Worm (Caenorhabditis elegans) whole organism, young adult: ENCODE results near the gene sma-6.

Experiments
- B0035.1 ChIP-seq: sonication (generic microtip); optimal IDR thresholded peaks from 2 replicates; lab custom pipeline; 2016; ENCODE audit warnings: missing genetic modification characterization, mild to moderate bottlenecking, missing compliant biosample characterization, missing genotype, missing genetic modification reagents
- B0336.3 ChIP-seq: fragments of 200-800 bp; sonication (Bioruptor generic); IDR thresholded peaks from 2 replicates; pipeline ENCODE4 v1.3.6; 2022; ENCODE audit warnings: missing genetic modification characterization, missing compliant biosample characterization
- F52B5.7 ChIP-seq: sonication (generic microtip); optimal IDR thresholded peaks from 2 replicates; lab custom pipeline; 2016; ENCODE audit warnings: mild to moderate bottlenecking, missing genetic modification characterization, missing compliant biosample characterization
- F55B11.4 ChIP-seq: sonication (generic microtip); optimal IDR thresholded peaks from 2 replicates; lab custom pipeline; 2016; ENCODE audit warnings: missing compliant biosample characterization, missing genetic modification characterization, borderline replicate concordance; ENCODE audit not compliant: insufficient read depth
- K12H6.12 ChIP-seq: fragments of 200-800 bp; sonication (Bioruptor generic); optimal IDR thresholded peaks from 2 replicates; lab custom pipeline; 2018; ENCODE audit warnings: mild to moderate bottlenecking, missing genetic modification characterization, missing compliant biosample characterization
- Y53G8AR.9 ChIP-seq: fragments of 200-800 bp; sonication (Bioruptor generic); conservative IDR thresholded peaks from 2 replicates; pipeline ENCODE4 v1.3.6; 2022; ENCODE audit warnings: missing genetic modification reagents, missing genetic modification characterization, missing compliant biosample characterization
- Y67H2A.10 ChIP-seq: fragments of 200-800 bp; sonication (Bioruptor generic); conservative IDR thresholded peaks from 2 replicates; pipeline ENCODE4 v1.3.6; 2022; ENCODE audit warnings: missing genetic modification reagents, missing genetic modification characterization, missing compliant biosample characterization
- Y95B8A.8 ChIP-seq: fragments of 200-800 bp; sonication (Bioruptor generic); IDR thresholded peaks from 2 replicates; pipeline ENCODE4 v1.3.6; 2022; ENCODE audit warnings: missing genetic modification reagents, missing genetic modification characterization, missing compliant biosample characterization
- ama-1 ChIP-seq, 3 experiments: fragments of 150-350 bp in 1 of 3; sonication (generic microtip) in 2 of 3; optimal IDR thresholded peaks; 2 replicates each; lab custom pipeline; 2014 to 2018; ENCODE audit warnings: missing biosample characterization in 2 of 3, missing genetic modification characterization in 2 of 3, missing genetic modification reagents in 2 of 3
- atf-7 ChIP-seq: sonication (generic microtip); optimal IDR thresholded peaks from 2 replicates; lab custom pipeline; 2017; ENCODE audit warnings: mild to moderate bottlenecking, missing genetic modification characterization, missing compliant biosample characterization
- athp-1 ChIP-seq: sonication (generic microtip); optimal IDR thresholded peaks from 2 replicates; lab custom pipeline; 2017; ENCODE audit warnings: mild to moderate bottlenecking, missing genetic modification characterization, missing compliant biosample characterization
- attf-3 ChIP-seq: fragments of 200-800 bp; sonication (Bioruptor generic); conservative IDR thresholded peaks from 2 replicates; pipeline ENCODE4 v1.3.6; 2022; ENCODE audit warnings: missing genetic modification reagents, missing genetic modification characterization, missing compliant biosample characterization
- attf-5 ChIP-seq: fragments of 200-800 bp; sonication (Bioruptor generic); optimal IDR thresholded peaks from 2 replicates; lab custom pipeline; 2018; ENCODE audit warnings: mild to moderate bottlenecking, missing genetic modification characterization, missing compliant biosample characterization
- cebp-1 ChIP-seq, 2 experiments: fragments of 200-800 bp in 1 of 2; sonication (Bioruptor generic) in 1 of 2; sonication (generic microtip) in 1 of 2; IDR thresholded peaks in 1 of 2; optimal IDR thresholded peaks in 1 of 2; 2 replicates each; pipeline versions ENCODE4 v1.3.6 to Lab custom; 2017 to 2022; ENCODE audit warnings: missing compliant biosample characterization in 2 of 2, missing genetic modification characterization in 2 of 2, mild to moderate bottlenecking in 1 of 2, missing genetic modification reagents in 1 of 2, moderate library complexity in 1 of 2
- cebp-2 ChIP-seq: fragments of 200-800 bp; sonication (Bioruptor generic); IDR thresholded peaks from 2 replicates; pipeline ENCODE4 v1.3.6; 2022; ENCODE audit warnings: missing genetic modification characterization, missing compliant biosample characterization
- ceh-27 ChIP-seq: fragments of 200-800 bp; sonication (Bioruptor generic); optimal IDR thresholded peaks from 2 replicates; lab custom pipeline; 2018; ENCODE audit warnings: mild to moderate bottlenecking, missing genetic modification characterization, moderate library complexity, missing compliant biosample characterization
- ceh-58 ChIP-seq: fragments of 200-800 bp; sonication (Bioruptor generic); IDR thresholded peaks from 2 replicates; pipeline ENCODE4 v1.3.6; 2022; ENCODE audit warnings: missing genetic modification characterization, missing compliant biosample characterization
- chd-7 ChIP-seq: sonication (generic microtip); optimal IDR thresholded peaks from 2 replicates; lab custom pipeline; 2016; ENCODE audit warnings: mild to moderate bottlenecking, missing genetic modification characterization, moderate library complexity, missing compliant biosample characterization
- dpff-1 ChIP-seq: sonication (generic microtip); optimal IDR thresholded peaks from 2 replicates; lab custom pipeline; 2017; ENCODE audit warnings: mild to moderate bottlenecking, missing genetic modification characterization, missing compliant biosample characterization
- dpl-1 ChIP-seq: fragments of 150-350 bp; optimal IDR thresholded peaks from 2 replicates; lab custom pipeline; 2014; ENCODE audit warnings: missing biosample characterization, missing genetic modification reagents, missing genetic modification characterization
- efl-1 ChIP-seq: fragments of 150-350 bp; optimal IDR thresholded peaks from 2 replicates; lab custom pipeline; 2014; ENCODE audit warnings: missing biosample characterization, missing genetic modification reagents, missing genetic modification characterization
- egl-44 ChIP-seq: fragments of 200-800 bp; sonication (Bioruptor generic); IDR thresholded peaks from 2 replicates; pipeline ENCODE4 v1.3.6; 2022; ENCODE audit warnings: missing genetic modification reagents, missing genetic modification characterization, missing compliant biosample characterization
- ekl-4 ChIP-seq: fragments of 200-800 bp; sonication (Bioruptor generic); IDR thresholded peaks from 2 replicates; pipeline ENCODE4 v1.3.6; 2022; ENCODE audit warnings: missing genetic modification reagents, missing genetic modification characterization, missing compliant biosample characterization
- him-1 ChIP-seq: sonication (generic microtip); optimal IDR thresholded peaks from 2 replicates; lab custom pipeline; 2016; ENCODE audit warnings: missing genotype, missing genetic modification reagents, missing genetic modification characterization, missing compliant biosample characterization
- hlh-26 ChIP-seq: fragments of 200-800 bp; sonication (Bioruptor generic); conservative IDR thresholded peaks from 2 replicates; pipeline ENCODE4 v1.3.6; 2022; ENCODE audit warnings: missing genetic modification reagents, missing genetic modification characterization, missing compliant biosample characterization
- hmg-1.2 ChIP-seq: fragments of 200-800 bp; sonication (Bioruptor generic); IDR thresholded peaks from 2 replicates; pipeline ENCODE4 v1.3.6; 2022; ENCODE audit warnings: missing genetic modification reagents, missing genetic modification characterization, missing compliant biosample characterization
- let-526 ChIP-seq: fragments of 200-800 bp; sonication (Bioruptor generic); IDR thresholded peaks from 2 replicates; pipeline ENCODE4 v1.3.6; 2022; ENCODE audit warnings: missing genetic modification reagents, missing genetic modification characterization, missing compliant biosample characterization
- lin-35 ChIP-seq, 3 experiments: fragments of 150-350 bp in 2 of 3; sonication (generic microtip) in 1 of 3; optimal IDR thresholded peaks; 2 replicates each; lab custom pipeline; 2014 to 2018; ENCODE audit warnings: missing biosample characterization in 3 of 3, missing genetic modification characterization in 3 of 3, missing genetic modification reagents in 3 of 3
- lir-1 ChIP-seq: fragments of 200-800 bp; sonication (Bioruptor generic); conservative IDR thresholded peaks from 2 replicates; pipeline ENCODE4 v1.3.6; 2022; ENCODE audit warnings: missing genetic modification reagents, missing genetic modification characterization, missing compliant biosample characterization
- madf-3 ChIP-seq: fragments of 200-800 bp; sonication (Bioruptor generic); IDR thresholded peaks from 2 replicates; pipeline ENCODE4 v1.3.6; 2022; ENCODE audit warnings: missing genetic modification reagents, missing genetic modification characterization, missing compliant biosample characterization
- madf-8 ChIP-seq: fragments of 200-800 bp; sonication (Bioruptor generic); conservative IDR thresholded peaks from 2 replicates; pipeline ENCODE4 v1.3.6; 2022; ENCODE audit warnings: missing genetic modification reagents, missing genetic modification characterization, missing compliant biosample characterization
- mes-4 ChIP-seq: sonication (generic microtip); optimal IDR thresholded peaks from 2 replicates; lab custom pipeline; 2016; ENCODE audit warnings: missing genotype, missing genetic modification characterization, missing compliant biosample characterization
- nfya-1 ChIP-seq: sonication (generic microtip); optimal IDR thresholded peaks from 2 replicates; lab custom pipeline; 2017; ENCODE audit warnings: antibody characterized with exemption, missing compliant biosample characterization, missing genetic modification characterization, borderline replicate concordance; ENCODE audit not compliant: insufficient read depth
- nfyb-1 ChIP-seq: fragments of 200-800 bp; sonication (Bioruptor generic); IDR thresholded peaks from 2 replicates; pipeline ENCODE4 v1.3.6; 2022; ENCODE audit warnings: missing genetic modification reagents, missing genetic modification characterization, missing compliant biosample characterization
- pbrm-1 ChIP-seq: fragments of 200-800 bp; sonication (Bioruptor generic); IDR thresholded peaks from 2 replicates; pipeline ENCODE4 v1.3.6; 2022; ENCODE audit warnings: missing genetic modification reagents, missing genetic modification characterization, missing compliant biosample characterization
- rcor-1 ChIP-seq: fragments of 200-800 bp; sonication (Bioruptor generic); IDR thresholded peaks from 2 replicates; pipeline ENCODE4 v1.3.6; 2022; ENCODE audit warnings: missing genetic modification reagents, missing genetic modification characterization, missing compliant biosample characterization
- rec-8 ChIP-seq, 2 experiments: sonication (generic microtip); optimal IDR thresholded peaks; 2 replicates each; lab custom pipeline; 2016; ENCODE audit warnings: mild to moderate bottlenecking in 2 of 2, missing genetic modification characterization in 2 of 2, missing genetic modification reagents in 2 of 2, missing genotype in 2 of 2, missing biosample characterization in 1 of 2, missing compliant biosample characterization in 1 of 2, moderate library complexity in 1 of 2
- rpc-1 ChIP-seq, 2 experiments: fragments of 150-350 bp in 1 of 2; sonication (generic microtip) in 1 of 2; optimal IDR thresholded peaks; 2 replicates each; lab custom pipeline; 2014 to 2018; ENCODE audit warnings: missing biosample characterization in 1 of 2, missing genetic modification characterization in 1 of 2, missing genetic modification reagents in 1 of 2, missing genotype in 1 of 2
- snpc-1.3 ChIP-seq: sonication (generic microtip); optimal IDR thresholded peaks from 2 replicates; lab custom pipeline; 2017; ENCODE audit warnings: missing genetic modification characterization, mild to moderate bottlenecking, missing compliant biosample characterization, antibody characterized with exemption, moderate library complexity, missing genotype, missing genetic modification reagents; ENCODE audit not compliant: insufficient read depth
- snpc-4 ChIP-seq, 5 experiments: fragments of 150-350 bp in 1 of 5; sonication (generic microtip) in 4 of 5; optimal IDR thresholded peaks; 2 replicates each; lab custom pipeline; 2014 to 2018; ENCODE audit warnings: missing genetic modification characterization in 5 of 5, missing biosample characterization in 3 of 5, antibody characterized with exemption in 2 of 5, mild to moderate bottlenecking in 2 of 5, missing compliant biosample characterization in 2 of 5, missing genotype in 2 of 5, moderate library complexity in 2 of 5, missing genetic modification reagents in 1 of 5
- sptf-2 ChIP-seq: fragments of 200-800 bp; sonication (Bioruptor generic); optimal IDR thresholded peaks from 2 replicates; lab custom pipeline; 2018; ENCODE audit warnings: mild to moderate bottlenecking, missing genetic modification characterization, missing compliant biosample characterization
- unc-130 ChIP-seq: sonication (generic microtip); optimal IDR thresholded peaks from 2 replicates; lab custom pipeline; 2016; ENCODE audit warnings: missing genetic modification reagents, missing genetic modification characterization, missing compliant biosample characterization
- zfh-2 ChIP-seq: fragments of 200-800 bp; sonication (Bioruptor generic); conservative IDR thresholded peaks from 2 replicates; pipeline ENCODE4 v1.3.6; 2022; ENCODE audit warnings: missing genetic modification reagents, missing genetic modification characterization, missing compliant biosample characterization
- ztf-25 ChIP-seq: fragments of 200-800 bp; sonication (Bioruptor generic); IDR thresholded peaks from 2 replicates; pipeline ENCODE4 v1.3.6; 2022; ENCODE audit warnings: missing genetic modification reagents, missing genetic modification characterization, missing compliant biosample characterization
- ztf-26 ChIP-seq: sonication (generic microtip); optimal IDR thresholded peaks from 2 replicates; lab custom pipeline; 2017; ENCODE audit warnings: missing genetic modification characterization, missing compliant biosample characterization

Gene sma-6

DNA sequence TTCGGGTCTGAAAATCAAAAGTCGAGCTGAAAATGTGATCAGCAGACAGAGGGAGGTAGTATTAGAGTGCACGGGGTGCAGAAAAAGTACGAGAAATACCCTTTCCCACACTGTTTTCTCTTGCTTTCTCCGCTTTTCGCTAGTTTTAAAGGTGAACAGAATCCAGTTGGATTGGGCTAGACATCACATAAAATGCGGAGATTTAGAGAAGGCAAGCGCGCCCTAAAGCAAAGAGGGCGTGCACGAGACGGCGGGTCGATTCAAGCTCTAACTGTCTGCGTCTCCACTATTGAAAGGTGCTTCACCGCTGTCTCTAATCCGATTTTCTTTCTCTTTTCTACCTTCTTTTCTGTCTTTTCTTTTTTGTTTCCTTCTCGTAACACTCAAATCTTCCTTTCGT lies 45.8 kb downstream of the sma-6 start (continued):
- peak; percentile 68; the same call in 1 of the 2 replicates for TF ChIP-seq Y95B8A.8 (GFP tag; lab: Robert Waterston, UW)
- no peak for TF ChIP-seq dpff-1 (tag; lab: Kevin White, UChicago)
- peak; percentile 64; the same call in 1 of the 2 replicates for TF ChIP-seq rcor-1 (GFP tag; lab: Robert Waterston, UW)
- no peak for TF ChIP-seq let-526 (GFP tag; lab: Robert Waterston, UW)
- no peak for TF ChIP-seq F55B11.4 (tag; lab: Kevin White, UChicago)
- TF ChIP-seq efl-1 (GFP tag; lab: Kevin White, UChicago): peak; percentile 57
- no peak for TF ChIP-seq him-1 (tag; lab: Kevin White, UChicago)
- TF ChIP-seq B0336.3: peak; percentile 76
- TF ChIP-seq snpc-4 (GFP tag; optimal IDR thresholded peaks at IDR 0.05; lab: Kevin White, UChicago): no peak
- peak; percentile 31 to 63 (median 53) for TF ChIP-seq snpc-4 (tag; optimal IDR thresholded peaks at IDR 0.05; lab: Kevin White, UChicago)
- TF ChIP-seq atf-7 (tag; lab: Kevin White, UChicago): peak; percentile 31
- TF ChIP-seq ekl-4 (GFP tag; lab: Robert Waterston, UW): peak; percentile 59; the same call in 1 of the 2 replicates
- peak; percentile 57; the same call in 1 of the 2 replicates for TF ChIP-seq Y67H2A.10 (GFP tag; lab: Robert Waterston, UW)
- TF ChIP-seq cebp-2 (GFP tag; lab: Robert Waterston, UW): no peak
- TF ChIP-seq mes-4: no peak
- TF ChIP-seq Y53G8AR.9 (GFP tag; lab: Robert Waterston, UW): peak; percentile 42; the same call in 1 of the 2 replicates
- peak; percentile 45; the same call in 1 of the 2 replicates for TF ChIP-seq attf-3 (GFP tag; lab: Robert Waterston, UW)
- TF ChIP-seq madf-3 (GFP tag; lab: Robert Waterston, UW): 0 out of 2 replicates have a peak, but pooled peaks have one; percentile 13
- peak; percentile 15 for TF ChIP-seq unc-130
- TF ChIP-seq attf-5 (GFP tag; lab: Kevin White, UChicago): peak; percentile 95
- TF ChIP-seq lin-35 (GFP tag; optimal IDR thresholded peaks at IDR 0.05; lab: Kevin White, UChicago): peak in 1 of 3 experiments; percentile 48
- TF ChIP-seq ceh-27 (GFP tag; lab: Kevin White, UChicago): peak; percentile 78
- peak; percentile 49; the same call in 1 of the 2 replicates for TF ChIP-seq egl-44 (GFP tag; lab: Robert Waterston, UW)
- TF ChIP-seq cebp-1 (GFP tag; IDR thresholded peaks at IDR 0.05; lab: Robert Waterston, UW): no peak
- TF ChIP-seq cebp-1 (tag; optimal IDR thresholded peaks at IDR 0.05; lab: Kevin White, UChicago): peak; percentile 77
- no peak for TF ChIP-seq ztf-25 (GFP tag; lab: Robert Waterston, UW)
- peak; percentile 80 for TF ChIP-seq nfyb-1 (GFP tag; lab: Robert Waterston, UW)
- TF ChIP-seq ztf-26 (tag; lab: Kevin White, UChicago): peak; percentile 20
- no peak for TF ChIP-seq ama-1 (optimal IDR thresholded peaks at IDR 0.05; lab: Kevin White, UChicago)
- no peak for TF ChIP-seq ama-1 (GFP tag; optimal IDR thresholded peaks at IDR 0.05; lab: Kevin White, UChicago)
- TF ChIP-seq pbrm-1 (GFP tag; lab: Robert Waterston, UW): peak; percentile 92
- TF ChIP-seq sptf-2: no peak
- TF ChIP-seq rpc-1 (optimal IDR thresholded peaks at IDR 0.05; lab: Kevin White, UChicago): no peak
- TF ChIP-seq rpc-1 (tag; optimal IDR thresholded peaks at IDR 0.05; lab: Kevin White, UChicago): no peak
- no peak for TF ChIP-seq ceh-58 (GFP tag; lab: Robert Waterston, UW)
- peak; percentile 67 for TF ChIP-seq athp-1 (tag; lab: Kevin White, UChicago)
- no peak for TF ChIP-seq nfya-1 (tag; lab: Kevin White, UChicago)
- TF ChIP-seq zfh-2 (GFP tag; lab: Robert Waterston, UW): peak; percentile 89
- TF ChIP-seq hmg-1.2 (GFP tag; lab: Robert Waterston, UW): peak; percentile 97
- no peak for TF ChIP-seq F52B5.7 (tag; lab: Kevin White, UChicago)
- TF ChIP-seq B0035.1 (tag; lab: Kevin White, UChicago): no peak
- peak; percentile 63 for TF ChIP-seq chd-7 (tag; lab: Kevin White, UChicago)
- peak; percentile 67; the same call in 1 of the 2 replicates for TF ChIP-seq lir-1
- TF ChIP-seq rec-8 (tag; optimal IDR thresholded peaks at IDR 0.05; lab: Kevin White, UChicago): no peak
- TF ChIP-seq K12H6.12 (tag; lab: Kevin White, UChicago): peak; percentile 68
- peak; percentile 57 for TF ChIP-seq madf-8 (GFP tag; lab: Robert Waterston, UW)
- peak; percentile 38 for TF ChIP-seq snpc-1.3 (tag; lab: Kevin White, UChicago)
- no peak for TF ChIP-seq dpl-1
- TF ChIP-seq hlh-26 (GFP tag; lab: Robert Waterston, UW): no peak
